Worm (Caenorhabditis elegans): ENCODE results near the gene asps-1.
A peak's percentile ranks its signal among the peaks of the same experiment; 100 is the strongest.

Gene asps-1

ce11 chrV:10270214-10270613, 47.0 kb downstream of the asps-1 start, which contains the start of gene ric-4:
ric-4 (minus strand) TSS chrV:10270314.
- TF ChIP-seq hpl-2 (GFP tag; optimal IDR thresholded peaks at IDR 0.05) = no peak
- peak; percentile 14 for TF ChIP-seq dsc-1 (tag; optimal IDR thresholded peaks at IDR 0.05)
- no peak for TF ChIP-seq unc-98 (GFP tag; IDR thresholded peaks at IDR 0.05)

- TF ChIP-seq nhr-77 (tag; optimal IDR thresholded peaks at IDR 0.05) (no peak), tbx-2 (tag; optimal IDR thresholded peaks at IDR 0.05) (no peak), ztf-4 (tag; optimal IDR thresholded peaks at IDR 0.05) (no peak), zip-4 (GFP tag; optimal IDR thresholded peaks at IDR 0.05) (no peak), ceh-63 (GFP tag; optimal IDR thresholded peaks at IDR 0.05) (no peak), lin-39 (tag; optimal IDR thresholded peaks at IDR 0.05) (no peak)
Observed at ce11 chrV:10266050-10266449, 51.1 kb downstream of the asps-1 start.
